Fruit fly (Drosophila melanogaster): ENCODE results near the gene Pka-R1.
A peak's percentile ranks its signal among the peaks of the same experiment; 100 is the strongest.

Pka-R1 gene

DNA sequence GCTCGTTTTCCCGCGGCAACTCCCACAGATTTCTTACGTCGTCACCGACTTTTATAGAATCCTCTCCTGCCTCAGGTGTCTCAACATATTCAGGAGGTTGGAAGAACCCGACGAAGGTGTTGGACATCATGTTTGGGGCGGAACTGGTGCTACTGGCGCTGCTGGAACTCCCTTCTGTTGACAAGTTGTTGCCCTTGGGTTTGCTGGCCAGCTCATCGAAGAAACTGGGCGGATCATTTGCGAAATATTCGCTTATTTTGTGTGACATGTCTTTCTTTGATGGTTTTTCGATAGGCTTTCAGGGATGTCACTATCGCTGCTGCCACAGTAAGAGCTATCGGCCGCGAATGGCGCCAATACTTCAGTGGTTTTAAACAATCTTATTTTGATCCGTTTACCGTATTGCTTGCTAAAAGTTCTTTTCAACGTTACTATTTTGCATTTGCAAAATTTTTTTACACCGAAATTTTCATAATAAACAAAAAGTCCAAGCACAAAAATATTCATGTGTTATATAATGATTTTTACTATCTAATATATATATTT lies 28.0 kb upstream of the Pka-R1 start, which contains the start of gene CG11396 (continued):
- TF ChIP-seq ranshi (GFP tag; IDR thresholded peaks at IDR 0.05) (no peak), Ravus (GFP tag; IDR thresholded peaks at IDR 0.05) (no peak), CG14014 (GFP tag; IDR thresholded peaks at IDR 0.05) (no peak), GATAe (GFP tag; conservative IDR thresholded peaks at IDR 0.05) (no peak), chm (GFP tag; IDR thresholded peaks at IDR 0.05) (no peak), Dip3 (GFP tag; optimal IDR thresholded peaks at IDR 0.05) (no peak), CG13287 (GFP tag; IDR thresholded peaks at IDR 0.05; ENCODE audit: partially characterized antibody) (peak; percentile 97), Gug (GFP tag; IDR thresholded peaks at IDR 0.05) (no peak; the same call in 3 of the 4 replicates), pnt (GFP tag; optimal IDR thresholded peaks at IDR 0.05) (no peak), mld (GFP tag; IDR thresholded peaks at IDR 0.05; ENCODE audit: partially characterized antibody) (peak; percentile 91), nerfin-2 (GFP tag; IDR thresholded peaks at IDR 0.05; ENCODE audit: partially characterized antibody) (peak; percentile 79), sens (GFP tag) (peak; percentile 52), CG1602 (GFP tag; optimal IDR thresholded peaks at IDR 0.05) (no peak), CG14965 (GFP tag; optimal IDR thresholded peaks at IDR 0.05; ENCODE audit: borderline replicate concordance) (no peak), slbo (GFP tag; IDR thresholded peaks at IDR 0.05) (no peak), CG2116 (GFP tag; optimal IDR thresholded peaks at IDR 0.05) (peak; percentile 59), CG17328 (GFP tag; IDR thresholded peaks at IDR 0.05) (no peak), CG10431 (GFP tag; optimal IDR thresholded peaks at IDR 0.05) (no peak), CG14860 (GFP tag; IDR thresholded peaks at IDR 0.05; ENCODE audit: partially characterized antibody) (peak; percentile 86), Rx (GFP tag; IDR thresholded peaks at IDR 0.05) (no peak), CG15011 (GFP tag; optimal IDR thresholded peaks at IDR 0.05) (no peak), otp (GFP tag; IDR thresholded peaks at IDR 0.05) (no peak), CG17385 (GFP tag; optimal IDR thresholded peaks at IDR 0.05) (no peak), Sry-δ (GFP tag; optimal IDR thresholded peaks at IDR 0.05) (peak; percentile 94), CG18262 (tag; optimal IDR thresholded peaks at IDR 0.05) (no peak), ac (GFP tag; optimal IDR thresholded peaks at IDR 0.05) (no peak), emc (GFP tag; optimal IDR thresholded peaks at IDR 0.05) (no peak), HLH4C (GFP tag; IDR thresholded peaks at IDR 0.05; ENCODE audit: partially characterized antibody) (peak; percentile 88), NC2β (GFP tag; optimal IDR thresholded peaks at IDR 0.05) (no peak), trem (tag; optimal IDR thresholded peaks at IDR 0.05) (peak; percentile 40), Dll (GFP tag; IDR thresholded peaks at IDR 0.05; ENCODE audit: partially characterized antibody) (peak; percentile 94), MTF-1 (GFP tag; optimal IDR thresholded peaks at IDR 0.05; ENCODE audit: borderline replicate concordance) (no peak), HmgZ (tag; optimal IDR thresholded peaks at IDR 0.05) (peak; percentile 4), zf30C (GFP tag; optimal IDR thresholded peaks at IDR 0.05) (no peak), CG10979 (tag; optimal IDR thresholded peaks at IDR 0.05) (no peak), disco-r (GFP tag; optimal IDR thresholded peaks at IDR 0.05) (no peak), wek (GFP tag; optimal IDR thresholded peaks at IDR 0.05) (no peak), crp (GFP tag; optimal IDR thresholded peaks at IDR 0.05) (no peak), CG18599 (GFP tag; optimal IDR thresholded peaks at IDR 0.05) (no peak), danr (GFP tag; IDR thresholded peaks at IDR 0.05) (no peak), Lhr (GFP tag; optimal IDR thresholded peaks at IDR 0.05) (no peak), zfh1 (GFP tag; IDR thresholded peaks at IDR 0.05) (no peak), ttk (GFP tag; IDR thresholded peaks at IDR 0.05) (no peak), CG32767 (GFP tag; IDR thresholded peaks at IDR 0.05) (no peak), Pdp1 (GFP tag; optimal IDR thresholded peaks at IDR 0.05) (peak in 1 of 2 experiments; percentile 68), CG1233 (GFP tag; optimal IDR thresholded peaks at IDR 0.05) (no peak), vfl (GFP tag; optimal IDR thresholded peaks at IDR 0.05) (no peak), bigmax (GFP tag; optimal IDR thresholded peaks at IDR 0.05) (no peak), Dek (tag; optimal IDR thresholded peaks at IDR 0.05) (no peak), sna (GFP tag; IDR thresholded peaks at IDR 0.05; ENCODE audit: partially characterized antibody) (peak; percentile 88)
